Worm (Caenorhabditis elegans) whole organism, L4/young adult: ENCODE data around the gene fbxc-24.

Source experiments
- dao-5 ChIP-seq: sonication (generic microtip); optimal IDR thresholded peaks from 2 replicates; lab custom pipeline; 2016; ENCODE audit warnings: missing genotype, missing genetic modification characterization, moderate library complexity, missing compliant biosample characterization
- him-1 ChIP-seq: sonication (generic microtip); optimal IDR thresholded peaks from 2 replicates; lab custom pipeline; 2016; ENCODE audit warnings: missing genotype, missing genetic modification reagents, missing genetic modification characterization, missing compliant biosample characterization

ce11 chrII:875739-876138, 33.7 kb downstream of the fbxc-24 start:
- TF ChIP-seq him-1 (tag; lab: Kevin White, UChicago): no peak
- no peak for TF ChIP-seq dao-5 (tag; lab: Kevin White, UChicago)
